Fruit fly (Drosophila melanogaster): ENCODE data around the gene Rrp40.

The Rrp40 gene

DNA sequence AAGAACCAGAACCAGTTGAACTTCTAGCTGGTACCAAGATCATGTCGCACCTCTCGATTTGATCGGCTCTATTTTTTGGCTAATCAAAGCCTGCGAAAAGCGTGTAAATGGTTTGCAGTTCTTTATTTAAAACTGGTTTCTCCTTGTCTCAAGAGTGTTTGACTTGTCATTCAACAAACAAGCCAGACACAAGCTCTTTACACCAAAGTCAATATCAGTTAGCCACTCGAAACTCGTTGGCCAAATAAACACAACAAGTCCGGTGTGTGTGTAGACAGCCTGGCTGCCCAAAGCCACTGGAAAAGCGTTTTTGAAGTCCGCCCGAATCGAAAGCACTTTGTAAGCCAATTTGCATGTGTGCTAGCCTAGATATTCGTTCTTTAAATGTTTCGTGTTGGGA, 11.6 kb downstream of the Rrp40 start (continued):
- TF ChIP-seq CG15269 (tag; optimal IDR thresholded peaks at IDR 0.05) (peak; percentile 30), CG3407 (GFP tag; optimal IDR thresholded peaks at IDR 0.05) (peak; percentile 18), lab (GFP tag; optimal IDR thresholded peaks at IDR 0.05) (peak; percentile 62), Camta (GFP tag; optimal IDR thresholded peaks at IDR 0.05) (no peak), CG8290 (GFP tag; optimal IDR thresholded peaks at IDR 0.05) (no peak), CG8290 (tag; optimal IDR thresholded peaks at IDR 0.05) (peak in 1 of 2 experiments; percentile 27), bsh (GFP tag; optimal IDR thresholded peaks at IDR 0.05) (peak in 1 of 2 experiments; percentile 4), dm (GFP tag; optimal IDR thresholded peaks at IDR 0.05) (no peak), chinmo (GFP tag; IDR thresholded peaks at IDR 0.05; ENCODE audit: partially characterized antibody) (0 out of 4 replicates have a peak, but pooled peaks have one; percentile 5), ATbp (GFP tag; optimal IDR thresholded peaks at IDR 0.05) (peak; percentile 52), CG30431 (GFP tag; optimal IDR thresholded peaks at IDR 0.05) (no peak), Fer3 (tag; optimal IDR thresholded peaks at IDR 0.05) (no peak), mirr (GFP tag; optimal IDR thresholded peaks at IDR 0.05) (peak; percentile 53), caup (GFP tag; optimal IDR thresholded peaks at IDR 0.05; ENCODE audit: severe bottlenecking) (no peak), CG9932 (GFP tag; IDR thresholded peaks at IDR 0.05) (peak; percentile 13; the same call in 1 of the 2 replicates), Stat92E (GFP tag; optimal IDR thresholded peaks at IDR 0.05) (no peak), bcd (GFP tag; optimal IDR thresholded peaks at IDR 0.05) (no peak), crol (GFP tag; IDR thresholded peaks at IDR 0.05) (no peak), CG2678 (tag; optimal IDR thresholded peaks at IDR 0.05) (peak; percentile 35), gro (GFP tag; optimal IDR thresholded peaks at IDR 0.05) (no peak), CG32767 (GFP tag; IDR thresholded peaks at IDR 0.05) (0 out of 2 replicates have a peak, but pooled peaks have one; percentile 35), CG16813 (GFP tag; IDR thresholded peaks at IDR 0.05; ENCODE audit: partially characterized antibody) (no peak), CG14667 (GFP tag; IDR thresholded peaks at IDR 0.05) (no peak), Hmr (GFP tag; optimal IDR thresholded peaks at IDR 0.05) (peak; percentile 8), sob (GFP tag; IDR thresholded peaks at IDR 0.05) (peak; percentile 46; the same call in 1 of the 2 replicates)

dm6 chr2L:1743800-1744199, 15.3 kb downstream of the Rrp40 start:
- TF ChIP-seq CG13624 (GFP tag; optimal IDR thresholded peaks at IDR 0.05) = no peak
- no peak for TF ChIP-seq Bteb2 (GFP tag; optimal IDR thresholded peaks at IDR 0.05)
- no peak for TF ChIP-seq knrl (GFP tag; IDR thresholded peaks at IDR 0.05; ENCODE audit: partially characterized antibody)
- no peak for TF ChIP-seq CG31365 (tag; optimal IDR thresholded peaks at IDR 0.05)
- TF ChIP-seq CG34376 (GFP tag; optimal IDR thresholded peaks at IDR 0.05) = peak; percentile 31
- no peak for TF ChIP-seq MTF-1 (GFP tag; optimal IDR thresholded peaks at IDR 0.05; ENCODE audit: borderline replicate concordance)

- TF ChIP-seq chinmo (GFP tag; IDR thresholded peaks at IDR 0.05; ENCODE audit: partially characterized antibody) (0 out of 4 replicates have a peak, but pooled peaks have one; percentile 59), CG2712 (tag; optimal IDR thresholded peaks at IDR 0.05) (no peak), ato (GFP tag; IDR thresholded peaks at IDR 0.05; ENCODE audit: partially characterized antibody) (no peak)
These were observed 19.9 kb downstream of the Rrp40 start for dm6 chr2L:1748410-1748809.

dm6 chr2L:1751953-1752352, 23.4 kb downstream of the Rrp40 start, which contains the start of the genes CG17712 and CG17648:
Gene CG17712 (minus strand): TSS chr2L:1752122.
Gene CG17648 (plus strand): TSS chr2L:1752308.
- TF ChIP-seq NFAT (GFP tag; IDR thresholded peaks at IDR 0.05) (peak; percentile 38; the same call in 1 of the 2 replicates), Drgx (GFP tag; IDR thresholded peaks at IDR 0.05) (no peak), CG31441 (GFP tag; IDR thresholded peaks at IDR 0.05) (0 out of 2 replicates have a peak, but pooled peaks have one; percentile 19), Dip2 (GFP tag; IDR thresholded peaks at IDR 0.05) (no peak), Hsf (GFP tag; optimal IDR thresholded peaks at IDR 0.05) (no peak), CG9215 (GFP tag; IDR thresholded peaks at IDR 0.05) (no peak), Sry-δ (GFP tag; optimal IDR thresholded peaks at IDR 0.05) (peak; percentile 62), Lhr (GFP tag; optimal IDR thresholded peaks at IDR 0.05) (no peak), CG17328 (GFP tag; IDR thresholded peaks at IDR 0.05) (0 out of 2 replicates have a peak, but pooled peaks have one; percentile 17), Sry-β (GFP tag; optimal IDR thresholded peaks at IDR 0.05) (peak; percentile 82), CG9609 (GFP tag; optimal IDR thresholded peaks at IDR 0.05) (no peak), Sin3A (optimal IDR thresholded peaks at IDR 0.05) (peak; percentile 17), odd (GFP tag; optimal IDR thresholded peaks at IDR 0.05) (no peak), CG13287 (GFP tag; IDR thresholded peaks at IDR 0.05; ENCODE audit: partially characterized antibody) (peak; percentile 90), sens (GFP tag) (peak; percentile 58)

Data from whole organism, embryonic.